Fruit fly (Drosophila melanogaster): ENCODE measurements around the gene P58IPK.
A peak's percentile ranks its signal among the peaks of the same experiment; 100 is the strongest.

Gene P58IPK

dm6 chr3R:9559413-9560014, 27.2 kb upstream of the P58IPK start, which contains the start of the genes AP-1mu and MBD-like (continued):
- no peak for TF ChIP-seq br (GFP tag; optimal IDR thresholded peaks at IDR 0.05)
- no peak for TF ChIP-seq N (GFP tag; optimal IDR thresholded peaks at IDR 0.05)

- TF ChIP-seq usp (GFP tag; optimal IDR thresholded peaks at IDR 0.05): no peak
- TF ChIP-seq lola (GFP tag; optimal IDR thresholded peaks at IDR 0.05): no peak
- TF ChIP-seq N (GFP tag; optimal IDR thresholded peaks at IDR 0.05): no peak
- TF ChIP-seq h (GFP tag; optimal IDR thresholded peaks at IDR 0.05): no peak
- TF ChIP-seq br (GFP tag; optimal IDR thresholded peaks at IDR 0.05): no peak
- no peak for TF ChIP-seq jim (GFP tag; optimal IDR thresholded peaks at IDR 0.05)
These were observed 25.6 kb upstream of the P58IPK start for dm6 chr3R:9561121-9561520.

- TF ChIP-seq brk (GFP tag; optimal IDR thresholded peaks at IDR 0.05) (no peak), foxo (GFP tag; optimal IDR thresholded peaks at IDR 0.05) (peak in 1 of 2 experiments; percentile 78), Rel (GFP tag; optimal IDR thresholded peaks at IDR 0.05) (no peak), Rel (tag; optimal IDR thresholded peaks at IDR 0.05) (peak; percentile 74), lola (GFP tag; optimal IDR thresholded peaks at IDR 0.05) (no peak), OdsH (GFP tag; optimal IDR thresholded peaks at IDR 0.05) (peak; percentile 66), Dfd (GFP tag; optimal IDR thresholded peaks at IDR 0.05) (no peak), N (GFP tag; optimal IDR thresholded peaks at IDR 0.05) (no peak), GATAd (GFP tag; optimal IDR thresholded peaks at IDR 0.05) (peak; percentile 49), Myc (optimal IDR thresholded peaks at IDR 0.05) (peak; percentile 95), CrebA (GFP tag; optimal IDR thresholded peaks at IDR 0.05; ENCODE audit: borderline replicate concordance) (no peak), Hnf4 (GFP tag; optimal IDR thresholded peaks at IDR 0.05) (no peak), psq (GFP tag; optimal IDR thresholded peaks at IDR 0.05) (peak; percentile 57), Jra (GFP tag; optimal IDR thresholded peaks at IDR 0.05) (no peak), woc (GFP tag; optimal IDR thresholded peaks at IDR 0.05) (peak; percentile 90), Dif (GFP tag; optimal IDR thresholded peaks at IDR 0.05; ENCODE audit: partially characterized antibody) (no peak), Sp1 (GFP tag; optimal IDR thresholded peaks at IDR 0.05) (peak; percentile 45), fru (GFP tag; optimal IDR thresholded peaks at IDR 0.05) (no peak), sage (GFP tag; optimal IDR thresholded peaks at IDR 0.05) (no peak), dmrt93B (GFP tag; optimal IDR thresholded peaks at IDR 0.05) (no peak), Mio (GFP tag; optimal IDR thresholded peaks at IDR 0.05) (no peak), sv (GFP tag; optimal IDR thresholded peaks at IDR 0.05) (peak; percentile 73), Hr83 (GFP tag; optimal IDR thresholded peaks at IDR 0.05; ENCODE audit: poor library complexity, severe bottlenecking) (peak; percentile 7), dl (GFP tag; optimal IDR thresholded peaks at IDR 0.05; ENCODE audit: insufficient read depth in 1 of 2, partially characterized antibody in 2 of 2) (no peak), br (GFP tag; optimal IDR thresholded peaks at IDR 0.05) (no peak), usp (GFP tag; optimal IDR thresholded peaks at IDR 0.05) (no peak), CG32264 (GFP tag; optimal IDR thresholded peaks at IDR 0.05) (no peak), h (GFP tag; optimal IDR thresholded peaks at IDR 0.05) (peak; percentile 75), HLH106 (tag; optimal IDR thresholded peaks at IDR 0.05) (peak; percentile 65), Vsx2 (GFP tag; optimal IDR thresholded peaks at IDR 0.05; ENCODE audit: partially characterized antibody) (no peak), tai (GFP tag; optimal IDR thresholded peaks at IDR 0.05) (no peak), rgr (GFP tag; optimal IDR thresholded peaks at IDR 0.05) (peak; percentile 51), ey (GFP tag; optimal IDR thresholded peaks at IDR 0.05) (peak; percentile 65), CG9705 (GFP tag; optimal IDR thresholded peaks at IDR 0.05) (peak; percentile 46), pan (optimal IDR thresholded peaks at IDR 0.05) (no peak), Abd-B (GFP tag; optimal IDR thresholded peaks at IDR 0.05) (no peak), Hr78 (GFP tag; optimal IDR thresholded peaks at IDR 0.05) (no peak), jim (GFP tag; optimal IDR thresholded peaks at IDR 0.05) (no peak), dsf (GFP tag; optimal IDR thresholded peaks at IDR 0.05; ENCODE audit: borderline replicate concordance) (no peak)
These were observed 23.3 kb upstream of the P58IPK start, which contains the start of the genes CG9393 and Vps45 for dm6 chr3R:9563240-9563992. CG9393 (minus strand) TSS chr3R:9563673. Vps45 (plus strand) TSS chr3R:9563924.
